Worm (Caenorhabditis elegans): ENCODE data around the gene F13C5.5.
A peak's percentile ranks its signal among the peaks of the same experiment; 100 is the strongest.

F13C5.5 gene

ce11 chrX:609553-609952, 1.3 kb upstream of the F13C5.5 start:
- TF ChIP-seq him-1 (tag; optimal IDR thresholded peaks at IDR 0.05) (no peak), dao-5 (tag; optimal IDR thresholded peaks at IDR 0.05) (no peak), W03F9.2 (tag; optimal IDR thresholded peaks at IDR 0.05) (no peak)

DNA sequence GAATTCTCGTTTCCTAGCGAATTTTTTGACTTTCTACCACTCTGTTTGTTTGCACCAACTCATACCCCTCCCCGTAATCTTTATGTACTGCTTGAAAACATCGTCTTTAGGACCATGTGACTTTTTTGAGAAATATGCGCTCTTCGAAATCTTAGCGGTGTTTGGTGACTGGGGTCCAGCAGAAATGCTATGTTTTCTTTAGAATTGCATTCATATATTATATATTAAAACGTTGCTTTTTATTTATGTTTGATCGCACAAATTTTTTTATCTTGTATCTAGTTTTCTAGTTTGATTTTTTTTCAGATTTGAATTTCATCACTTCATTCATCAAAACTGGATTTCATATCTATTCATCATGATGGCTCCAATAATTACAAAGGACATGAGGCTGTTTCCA, 6.4 kb downstream of the F13C5.5 start, which contains the start of gene F13C5.1:
F13C5.1 (plus strand) TSS at position 301 of the 400 bp plus-strand sequence.
- TF ChIP-seq dao-5 (tag; optimal IDR thresholded peaks at IDR 0.05) (no peak), W03F9.2 (tag; optimal IDR thresholded peaks at IDR 0.05) (no peak), him-1 (tag; optimal IDR thresholded peaks at IDR 0.05) (no peak)

DNA sequence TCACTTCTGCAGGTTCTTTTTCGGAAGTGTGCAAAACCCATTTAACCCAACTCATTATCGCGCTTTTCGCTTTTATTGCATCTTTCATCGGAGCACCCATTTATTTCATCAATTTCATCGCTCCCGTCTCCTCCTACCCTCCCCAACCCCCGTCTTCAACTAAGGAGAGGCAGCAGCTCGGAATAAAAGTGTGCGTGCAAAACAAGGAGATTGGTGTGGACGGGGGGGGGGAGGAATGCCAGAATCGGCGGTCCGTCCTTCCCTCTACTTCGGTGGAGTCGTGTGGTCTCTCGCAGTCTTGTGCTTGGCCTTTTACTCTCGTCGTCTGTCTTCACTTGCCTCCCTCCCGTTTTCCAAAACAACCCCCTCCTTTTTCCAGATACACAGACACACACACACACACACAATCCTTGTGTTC, 6.9 kb downstream of the F13C5.5 start:
- TF ChIP-seq W03F9.2 (tag; optimal IDR thresholded peaks at IDR 0.05) (no peak), him-1 (tag; optimal IDR thresholded peaks at IDR 0.05) (peak; percentile 27), dao-5 (tag; optimal IDR thresholded peaks at IDR 0.05) (no peak)

DNA sequence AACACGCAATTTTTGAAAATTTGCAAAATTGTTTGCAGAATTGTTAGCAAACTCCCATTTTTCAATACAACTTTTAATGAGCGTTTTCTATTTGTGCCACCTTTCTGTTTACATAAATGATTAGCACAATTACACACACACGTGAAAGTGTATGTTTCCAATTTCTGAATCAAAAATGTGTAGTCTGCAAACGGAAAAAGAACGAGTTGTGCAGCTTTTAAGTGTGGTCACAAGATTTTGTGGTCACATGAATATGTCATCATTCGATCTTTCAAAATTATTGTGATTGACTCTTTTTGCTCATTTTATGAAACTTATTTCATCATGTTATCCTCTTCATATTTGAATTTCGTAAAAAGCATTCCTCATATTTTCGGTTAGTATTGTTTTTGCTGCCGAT, 7.6 kb downstream of the F13C5.5 start:
- TF ChIP-seq him-1 (tag; optimal IDR thresholded peaks at IDR 0.05): no peak
- no peak for TF ChIP-seq W03F9.2 (tag; optimal IDR thresholded peaks at IDR 0.05)
- no peak for TF ChIP-seq dao-5 (tag; optimal IDR thresholded peaks at IDR 0.05)

DNA sequence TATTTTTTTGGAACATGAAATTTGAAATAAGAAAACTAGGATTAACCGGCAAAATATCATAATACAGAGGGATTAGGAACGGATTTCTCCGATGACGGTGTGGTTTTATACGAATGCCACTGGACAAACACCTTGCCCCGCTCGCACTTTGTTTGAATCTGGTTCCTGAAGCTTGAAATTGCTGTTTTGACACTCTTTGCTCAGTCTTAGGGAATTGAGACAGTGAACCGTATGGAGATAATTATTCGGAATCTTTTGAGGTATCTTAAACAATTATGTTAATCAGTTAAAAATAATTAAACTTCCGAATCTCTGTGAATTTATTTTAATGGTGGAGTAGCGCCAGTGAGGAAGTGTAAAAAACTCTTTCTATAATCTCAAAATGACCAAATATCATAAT, 8.8 kb downstream of the F13C5.5 start, which contains the start of gene F13C5.3:
F13C5.3 (minus strand) TSS at position 101 of the 400 bp plus-strand sequence.
- TF ChIP-seq W03F9.2 (tag; optimal IDR thresholded peaks at IDR 0.05) (no peak), dao-5 (tag; optimal IDR thresholded peaks at IDR 0.05) (no peak)

ce11 chrX:593910-594447, 14.3 kb downstream of the F13C5.5 start, which contains the start of gene F13C5.2:
Gene F13C5.2 (plus strand): TSS chrX:593960.
- no peak for TF ChIP-seq him-1 (tag; optimal IDR thresholded peaks at IDR 0.05)
- TF ChIP-seq W03F9.2 (tag; optimal IDR thresholded peaks at IDR 0.05): no peak
- TF ChIP-seq dao-5 (tag; optimal IDR thresholded peaks at IDR 0.05): no peak

DNA sequence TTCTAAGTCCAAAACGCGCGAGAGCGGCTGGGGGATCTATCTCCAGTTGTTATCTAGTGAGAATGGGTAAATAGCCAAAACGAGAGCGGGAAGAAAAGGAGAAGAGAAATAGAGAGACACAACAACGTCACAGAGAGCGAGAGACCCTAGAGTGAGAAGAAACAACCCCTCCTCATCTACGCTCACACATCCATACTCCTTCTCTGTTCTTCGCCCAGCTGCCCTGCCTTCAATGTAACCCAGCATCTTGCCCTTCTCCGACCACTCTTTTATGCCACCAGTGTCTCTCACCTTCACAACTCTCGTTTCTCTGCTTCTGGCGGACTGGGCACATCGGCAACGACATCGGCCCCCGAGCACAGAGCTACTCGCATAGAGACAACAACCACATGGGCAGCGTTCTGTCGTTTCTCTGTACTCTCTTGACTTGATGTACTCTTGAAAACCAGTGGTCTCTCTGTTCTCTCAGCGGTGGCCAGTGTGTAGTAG, 15.0 kb downstream of the F13C5.5 start:
- TF ChIP-seq dao-5 (tag; optimal IDR thresholded peaks at IDR 0.05) (no peak), him-1 (tag; optimal IDR thresholded peaks at IDR 0.05) (peak; percentile 75), W03F9.2 (tag; optimal IDR thresholded peaks at IDR 0.05) (peak; percentile 59)

- TF ChIP-seq dao-5 (tag; optimal IDR thresholded peaks at IDR 0.05) (no peak), him-1 (tag; optimal IDR thresholded peaks at IDR 0.05) (no peak), W03F9.2 (tag; optimal IDR thresholded peaks at IDR 0.05) (no peak)
Observed at ce11 chrX:591056-591455, 17.2 kb downstream of the F13C5.5 start.

DNA sequence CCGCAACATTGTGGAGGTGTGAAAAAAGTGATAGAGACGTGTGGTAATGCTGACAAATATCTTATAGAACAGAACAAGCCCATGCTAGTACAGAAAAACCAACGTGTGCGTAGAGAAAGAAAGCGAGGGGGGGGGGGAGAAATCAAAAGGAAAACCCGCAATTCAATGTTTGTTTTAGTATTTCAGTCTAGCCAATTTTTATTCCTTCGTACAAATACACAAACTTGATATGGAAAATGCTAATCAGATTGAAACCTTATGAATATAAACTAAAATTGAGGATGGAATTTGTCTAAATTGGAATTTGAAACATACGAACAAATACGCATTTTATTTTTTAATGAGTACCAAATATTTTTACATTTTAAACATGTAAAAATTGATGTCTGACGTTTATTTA, 20.5 kb downstream of the F13C5.5 start, which contains the start of gene mrp-1:
mrp-1 (minus strand) TSS at position 101 of the 400 bp plus-strand sequence.
- no peak for TF ChIP-seq him-1 (tag; optimal IDR thresholded peaks at IDR 0.05)
- no peak for TF ChIP-seq W03F9.2 (tag; optimal IDR thresholded peaks at IDR 0.05)
- no peak for TF ChIP-seq dao-5 (tag; optimal IDR thresholded peaks at IDR 0.05)

- TF ChIP-seq him-1 (tag; optimal IDR thresholded peaks at IDR 0.05): no peak
- no peak for TF ChIP-seq dao-5 (tag; optimal IDR thresholded peaks at IDR 0.05)
- TF ChIP-seq W03F9.2 (tag; optimal IDR thresholded peaks at IDR 0.05): no peak
Observed at ce11 chrX:585598-586217, 22.6 kb downstream of the F13C5.5 start.

DNA sequence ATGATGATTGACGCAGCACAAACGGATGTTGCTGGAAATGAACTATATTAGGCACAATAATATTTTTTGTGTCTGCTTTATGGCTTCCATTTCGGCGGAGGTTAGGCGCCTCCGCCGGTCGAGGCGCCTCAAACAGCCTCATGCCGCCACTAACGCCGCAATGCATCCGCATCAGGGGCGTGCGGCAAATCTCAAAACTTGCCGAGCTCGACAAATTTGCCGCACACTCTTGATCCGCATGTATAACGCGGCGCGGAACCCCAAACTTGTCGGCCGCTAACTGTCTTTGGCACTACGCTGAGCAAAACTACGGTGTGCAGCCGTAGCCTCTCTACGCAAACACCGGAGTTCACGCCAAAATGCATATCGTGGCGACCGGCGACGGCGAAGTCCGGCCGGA, 26.5 kb downstream of the F13C5.5 start:
- TF ChIP-seq W03F9.2 (tag; optimal IDR thresholded peaks at IDR 0.05): no peak
- TF ChIP-seq dao-5 (tag; optimal IDR thresholded peaks at IDR 0.05): no peak
- TF ChIP-seq him-1 (tag; optimal IDR thresholded peaks at IDR 0.05): no peak

ce11 chrX:575084-575483, 33.2 kb downstream of the F13C5.5 start:
- no peak for TF ChIP-seq him-1 (tag; optimal IDR thresholded peaks at IDR 0.05)
- no peak for TF ChIP-seq dao-5 (tag; optimal IDR thresholded peaks at IDR 0.05)

DNA sequence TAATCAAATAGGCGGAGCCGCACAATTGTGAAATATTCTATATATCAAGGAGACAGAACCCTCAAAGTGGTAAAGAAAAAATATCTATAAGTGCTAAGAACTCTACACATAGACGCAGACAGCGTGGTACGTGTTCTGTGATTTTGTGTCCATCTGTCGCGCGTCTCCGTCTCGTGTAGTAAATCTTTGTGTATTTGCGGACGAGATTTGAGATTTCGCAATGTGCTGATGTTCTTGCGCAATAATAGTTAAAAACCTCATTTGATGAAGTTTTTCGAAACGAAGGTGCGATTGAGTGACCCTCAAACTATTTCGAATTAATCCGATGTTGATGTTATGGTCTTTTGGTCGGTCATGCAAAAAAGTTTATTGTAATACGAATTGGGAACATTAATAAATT, 35.0 kb downstream of the F13C5.5 start:
- TF ChIP-seq dao-5 (tag; optimal IDR thresholded peaks at IDR 0.05): no peak
- no peak for TF ChIP-seq him-1 (tag; optimal IDR thresholded peaks at IDR 0.05)
- no peak for TF ChIP-seq W03F9.2 (tag; optimal IDR thresholded peaks at IDR 0.05)

- TF ChIP-seq dao-5 (tag; optimal IDR thresholded peaks at IDR 0.05): no peak
- no peak for TF ChIP-seq W03F9.2 (tag; optimal IDR thresholded peaks at IDR 0.05)
- TF ChIP-seq him-1 (tag; optimal IDR thresholded peaks at IDR 0.05): no peak
Observed at ce11 chrX:572601-573000, 35.7 kb downstream of the F13C5.5 start, which contains the start of gene mrp-2. Gene mrp-2 (minus strand): TSS chrX:572701.

Measured in whole organism, L4/young adult.